Worm (Caenorhabditis elegans): ENCODE data around the gene F58F12.2.
A peak's percentile ranks its signal among the peaks of the same experiment; 100 is the strongest.

The F58F12.2 gene

DNA sequence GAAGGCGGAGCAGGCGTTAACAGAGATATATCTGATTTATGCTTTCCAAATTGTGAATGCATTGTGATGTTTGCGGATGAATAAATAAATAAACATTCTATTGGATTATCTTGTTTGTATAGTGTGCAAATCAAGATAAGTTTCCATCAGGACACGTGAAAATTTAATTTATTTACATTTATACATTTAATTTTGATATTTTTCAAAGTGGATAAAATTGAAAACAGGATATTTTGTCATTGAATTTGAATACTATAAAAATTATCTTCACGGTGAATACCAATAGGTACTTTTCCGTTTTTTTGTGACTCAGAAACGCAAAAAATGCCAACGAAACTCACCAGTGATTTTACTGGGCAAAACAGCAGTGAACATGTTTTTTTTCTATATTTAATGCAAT is 3.4 kb upstream of the F58F12.2 start, which contains the start of gene F58F12.3:
Gene F58F12.3, minus strand, starts transcription at position 101 of the 400 bp plus-strand sequence.
- TF ChIP-seq aly-1 (tag; optimal IDR thresholded peaks at IDR 0.05) (no peak), hmg-4 (GFP tag; optimal IDR thresholded peaks at IDR 0.05) (no peak), ceh-36 (tag; optimal IDR thresholded peaks at IDR 0.05) (no peak), flt-1 (GFP tag; IDR thresholded peaks at IDR 0.05) (no peak)

DNA sequence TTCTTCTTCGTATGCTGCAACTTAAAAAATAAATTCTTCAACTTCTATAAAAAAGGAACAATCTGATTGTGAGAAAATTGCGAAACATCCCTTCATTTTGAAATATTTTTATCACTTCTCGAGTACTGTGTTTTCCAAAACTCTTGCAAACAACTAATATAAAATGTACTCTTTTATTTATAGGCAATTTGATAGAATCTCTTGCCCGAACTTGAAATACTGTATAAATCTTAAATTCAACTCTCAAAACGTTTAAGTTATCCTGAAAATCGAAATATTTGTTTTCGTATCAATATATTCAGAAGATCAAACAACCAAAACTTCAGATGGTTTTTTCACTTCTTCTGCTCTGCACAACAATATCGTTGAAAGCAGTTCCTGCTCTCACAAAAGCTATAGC is 1.4 kb downstream of the F58F12.2 start, which contains the start of gene F58F12.4:
Gene F58F12.4, plus strand, starts transcription at position 301 of the 400 bp plus-strand sequence.
- TF ChIP-seq hmbx-1 (tag; optimal IDR thresholded peaks at IDR 0.05): no peak
- no peak for TF ChIP-seq ceh-13 (GFP tag; optimal IDR thresholded peaks at IDR 0.05)
- no peak for TF ChIP-seq hnd-1 (tag; optimal IDR thresholded peaks at IDR 0.05)
- no peak for TF ChIP-seq ceh-36 (tag; optimal IDR thresholded peaks at IDR 0.05)

DNA sequence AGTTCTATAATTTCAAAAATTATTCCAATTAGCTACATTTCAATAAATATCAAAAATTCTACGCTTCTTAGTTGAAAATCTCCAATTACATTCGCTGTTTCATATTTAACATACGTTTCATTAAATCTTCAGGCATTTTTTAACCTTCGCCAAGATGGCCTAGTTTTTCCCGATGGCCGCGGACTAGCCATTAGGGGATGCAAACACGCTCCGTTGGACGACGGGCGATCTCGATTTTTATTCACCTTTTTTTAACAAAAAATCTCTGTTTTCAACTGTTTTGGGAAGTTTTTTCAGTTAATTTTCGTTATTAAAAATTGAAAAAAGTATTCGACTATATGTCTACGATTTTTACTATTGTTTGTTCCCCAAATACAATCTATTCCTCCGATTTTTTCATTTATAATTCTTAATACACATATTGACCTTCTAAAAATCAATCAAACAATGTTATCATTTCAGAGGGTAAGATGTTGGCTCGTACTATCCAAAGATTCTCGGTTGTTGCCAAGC is 4.6 kb downstream of the F58F12.2 start, which contains the start of gene F58F12.1:
Gene F58F12.1, plus strand, starts transcription at position 463 of the 513 bp plus-strand sequence.
- no peak for TF ChIP-seq ama-1 (optimal IDR thresholded peaks at IDR 0.05)
- no peak for TF ChIP-seq B0310.2 (tag; optimal IDR thresholded peaks at IDR 0.05)
- TF ChIP-seq scrt-1 (GFP tag; IDR thresholded peaks at IDR 0.05): no peak
- no peak for TF ChIP-seq pes-1 (GFP tag; IDR thresholded peaks at IDR 0.05)
- no peak for TF ChIP-seq tra-4 (tag; optimal IDR thresholded peaks at IDR 0.05)
- TF ChIP-seq F13C5.2 (tag; optimal IDR thresholded peaks at IDR 0.05): peak; percentile 52
- no peak for TF ChIP-seq flt-1 (GFP tag; IDR thresholded peaks at IDR 0.05)
- peak; percentile 38; the same call in 1 of the 2 replicates for TF ChIP-seq tbx-37 (GFP tag; conservative IDR thresholded peaks at IDR 0.05)
- no peak for TF ChIP-seq ceh-36 (tag; optimal IDR thresholded peaks at IDR 0.05)

DNA sequence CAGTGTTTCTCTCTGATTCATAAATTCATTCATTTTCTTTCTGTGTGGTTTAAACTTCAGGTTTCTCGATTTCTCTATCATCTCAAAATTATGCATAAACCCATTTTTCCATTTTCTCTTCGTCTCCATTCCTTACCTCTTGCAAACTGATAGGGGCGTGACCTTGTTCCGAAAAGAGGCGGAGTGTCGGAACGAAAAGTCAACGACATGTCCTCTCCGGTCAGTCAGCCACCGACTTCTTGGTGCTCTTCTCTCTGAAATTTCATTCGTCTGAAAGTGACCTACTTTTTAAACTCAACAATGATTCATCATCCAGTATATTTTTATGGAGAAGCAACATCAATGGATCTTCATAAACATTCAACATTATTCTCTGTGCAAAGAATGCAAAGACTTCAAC is 7.0 kb downstream of the F58F12.2 start, which contains the start of gene F58F12.12:
Gene F58F12.12, plus strand, starts transcription at position 301 of the 400 bp plus-strand sequence.
- no peak for TF ChIP-seq ceh-36 (tag; optimal IDR thresholded peaks at IDR 0.05)
- TF ChIP-seq ceh-13 (GFP tag; optimal IDR thresholded peaks at IDR 0.05): no peak
- no peak for TF ChIP-seq scrt-1 (GFP tag; IDR thresholded peaks at IDR 0.05)
- TF ChIP-seq flt-1 (GFP tag; IDR thresholded peaks at IDR 0.05): no peak
- TF ChIP-seq hnd-1 (tag; optimal IDR thresholded peaks at IDR 0.05): no peak
- TF ChIP-seq aly-1 (tag; optimal IDR thresholded peaks at IDR 0.05): no peak
- no peak for TF ChIP-seq sea-1 (GFP tag; conservative IDR thresholded peaks at IDR 0.05)
- no peak for TF ChIP-seq pes-1 (GFP tag; IDR thresholded peaks at IDR 0.05)
- no peak for TF ChIP-seq hmbx-1 (tag; optimal IDR thresholded peaks at IDR 0.05)
- TF ChIP-seq hmg-4 (GFP tag; optimal IDR thresholded peaks at IDR 0.05): no peak
- no peak for TF ChIP-seq B0310.2 (tag; optimal IDR thresholded peaks at IDR 0.05)
- no peak for TF ChIP-seq tbx-37 (GFP tag; conservative IDR thresholded peaks at IDR 0.05)
- TF ChIP-seq ets-7 (tag; optimal IDR thresholded peaks at IDR 0.05): no peak
- no peak for TF ChIP-seq tra-4 (tag; optimal IDR thresholded peaks at IDR 0.05)
- TF ChIP-seq tbx-11 (GFP tag; IDR thresholded peaks at IDR 0.05): no peak
- TF ChIP-seq ama-1 (optimal IDR thresholded peaks at IDR 0.05): no peak
- TF ChIP-seq F13C5.2 (tag; optimal IDR thresholded peaks at IDR 0.05): no peak

DNA sequence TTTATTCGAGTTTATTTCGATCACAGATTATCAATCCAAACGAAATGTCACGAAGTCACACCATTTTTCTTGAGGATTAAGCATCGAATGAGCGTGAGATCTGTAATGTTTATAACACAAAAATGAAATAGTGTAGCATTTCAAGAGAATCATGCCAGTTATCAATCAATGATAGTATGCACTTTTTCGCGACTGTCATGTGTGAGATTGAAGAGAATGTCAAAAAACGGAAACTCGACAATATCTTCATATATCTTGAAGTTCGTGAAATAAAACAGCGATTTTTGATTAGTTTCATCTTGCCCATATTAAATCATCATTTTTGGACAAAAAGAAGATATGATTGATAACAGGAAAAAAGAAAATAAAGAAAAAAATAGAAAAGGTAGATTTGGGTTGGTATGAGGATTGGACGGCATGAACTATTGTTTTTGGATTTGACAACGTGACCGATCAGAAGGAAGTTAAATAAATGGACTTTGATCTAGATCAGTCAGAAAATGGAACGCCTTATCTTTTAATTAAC is 8.7 kb downstream of the F58F12.2 start:
- TF ChIP-seq hnd-1 (tag; optimal IDR thresholded peaks at IDR 0.05): no peak
- no peak for TF ChIP-seq F13C5.2 (tag; optimal IDR thresholded peaks at IDR 0.05)
- no peak for TF ChIP-seq flt-1 (GFP tag; IDR thresholded peaks at IDR 0.05)
- TF ChIP-seq hmg-4 (GFP tag; optimal IDR thresholded peaks at IDR 0.05): no peak
- no peak for TF ChIP-seq ceh-13 (GFP tag; optimal IDR thresholded peaks at IDR 0.05)
- TF ChIP-seq tra-4 (tag; optimal IDR thresholded peaks at IDR 0.05): no peak
- no peak for TF ChIP-seq tbx-11 (GFP tag; IDR thresholded peaks at IDR 0.05)
- TF ChIP-seq ets-7 (tag; optimal IDR thresholded peaks at IDR 0.05): no peak
- TF ChIP-seq pes-1 (GFP tag; IDR thresholded peaks at IDR 0.05): no peak
- no peak for TF ChIP-seq scrt-1 (GFP tag; IDR thresholded peaks at IDR 0.05)
- no peak for TF ChIP-seq tbx-37 (GFP tag; conservative IDR thresholded peaks at IDR 0.05)

DNA sequence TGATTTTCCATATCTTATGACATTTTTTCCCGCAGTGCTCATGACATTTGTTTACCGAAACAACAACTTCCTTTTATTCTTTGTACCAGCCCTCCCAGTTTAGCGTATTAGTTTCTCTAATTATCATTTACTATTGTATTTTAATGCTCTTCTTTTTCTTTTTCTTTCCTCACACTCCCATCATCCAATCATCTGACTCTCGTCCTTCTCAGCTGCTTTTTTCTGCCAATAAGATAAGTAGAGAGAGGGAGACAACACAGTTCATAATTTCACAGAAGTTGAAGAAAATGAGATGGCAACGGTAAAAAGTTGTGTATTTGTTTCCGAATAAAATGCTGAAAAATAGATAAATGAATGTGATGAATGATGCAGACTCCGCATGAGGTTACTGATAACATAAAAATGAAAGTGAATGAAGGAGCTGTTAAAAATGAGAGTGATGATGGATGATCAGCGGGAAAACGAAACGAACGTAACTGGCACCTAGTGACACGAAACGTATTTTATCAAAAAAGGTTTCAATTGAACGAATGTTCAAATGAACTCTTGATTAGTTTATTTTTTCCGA is 10.4 kb downstream of the F58F12.2 start:
- TF ChIP-seq ets-7 (tag; optimal IDR thresholded peaks at IDR 0.05) (no peak), pes-1 (GFP tag; IDR thresholded peaks at IDR 0.05) (no peak), hmg-4 (GFP tag; optimal IDR thresholded peaks at IDR 0.05) (no peak), sea-1 (GFP tag; conservative IDR thresholded peaks at IDR 0.05) (no peak)

DNA sequence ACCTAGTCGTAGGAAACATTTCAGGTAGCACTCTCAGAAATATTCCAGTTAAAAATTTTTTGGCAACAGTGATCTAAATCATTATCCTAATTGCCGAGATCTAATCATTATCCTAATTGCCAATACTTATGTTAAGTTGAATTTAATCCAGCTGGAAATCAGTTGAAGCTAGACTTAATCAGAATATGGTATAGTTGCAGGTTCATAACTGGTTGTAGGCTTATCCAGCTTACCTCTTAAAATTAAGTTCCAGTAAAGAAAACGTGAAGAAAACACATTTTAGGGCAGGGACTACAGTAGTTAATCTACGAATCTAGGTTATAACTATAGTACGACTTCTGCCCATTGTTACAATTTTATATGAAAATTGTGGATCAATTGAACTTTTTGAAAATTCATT is 11.1 kb downstream of the F58F12.2 start:
- TF ChIP-seq ceh-36 (tag; optimal IDR thresholded peaks at IDR 0.05) (no peak), aly-1 (tag; optimal IDR thresholded peaks at IDR 0.05) (no peak), ets-7 (tag; optimal IDR thresholded peaks at IDR 0.05) (no peak), ama-1 (optimal IDR thresholded peaks at IDR 0.05) (no peak), ceh-13 (GFP tag; optimal IDR thresholded peaks at IDR 0.05) (no peak), tbx-11 (GFP tag; IDR thresholded peaks at IDR 0.05) (no peak), F13C5.2 (tag; optimal IDR thresholded peaks at IDR 0.05) (no peak), hmg-4 (GFP tag; optimal IDR thresholded peaks at IDR 0.05) (no peak), sea-1 (GFP tag; conservative IDR thresholded peaks at IDR 0.05) (no peak), tbx-37 (GFP tag; conservative IDR thresholded peaks at IDR 0.05) (no peak), flt-1 (GFP tag; IDR thresholded peaks at IDR 0.05) (no peak), B0310.2 (tag; optimal IDR thresholded peaks at IDR 0.05) (no peak), hnd-1 (tag; optimal IDR thresholded peaks at IDR 0.05) (no peak), hmbx-1 (tag; optimal IDR thresholded peaks at IDR 0.05) (no peak), tra-4 (tag; optimal IDR thresholded peaks at IDR 0.05) (no peak), pes-1 (GFP tag; IDR thresholded peaks at IDR 0.05) (no peak), scrt-1 (GFP tag; IDR thresholded peaks at IDR 0.05) (no peak)

DNA sequence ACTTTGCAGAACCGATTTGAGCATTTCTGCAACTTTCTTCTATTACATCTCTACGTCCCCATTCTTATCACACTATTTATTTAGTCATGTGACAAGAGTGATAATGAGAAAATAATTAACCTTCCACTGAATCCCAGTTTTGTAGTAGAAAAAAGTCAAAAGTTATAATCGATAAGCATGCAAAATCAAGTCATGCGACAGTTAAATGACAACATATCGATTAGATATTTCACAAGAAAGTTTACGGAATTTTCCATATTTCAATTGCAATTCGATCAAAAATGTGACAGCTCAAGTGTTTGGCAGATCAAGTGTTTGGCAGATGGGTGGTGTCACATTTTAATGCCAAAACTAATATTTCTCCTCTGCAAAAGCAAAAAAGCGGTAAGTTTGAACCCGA is 13.2 kb downstream of the F58F12.2 start:
- no peak for TF ChIP-seq ets-7 (tag; optimal IDR thresholded peaks at IDR 0.05)
- no peak for TF ChIP-seq hnd-1 (tag; optimal IDR thresholded peaks at IDR 0.05)
- no peak for TF ChIP-seq sea-1 (GFP tag; conservative IDR thresholded peaks at IDR 0.05)
- TF ChIP-seq flt-1 (GFP tag; IDR thresholded peaks at IDR 0.05): no peak
- TF ChIP-seq B0310.2 (tag; optimal IDR thresholded peaks at IDR 0.05): no peak
- TF ChIP-seq tra-4 (tag; optimal IDR thresholded peaks at IDR 0.05): no peak
- TF ChIP-seq hmbx-1 (tag; optimal IDR thresholded peaks at IDR 0.05): no peak
- TF ChIP-seq pes-1 (GFP tag; IDR thresholded peaks at IDR 0.05): no peak
- no peak for TF ChIP-seq hmg-4 (GFP tag; optimal IDR thresholded peaks at IDR 0.05)
- TF ChIP-seq ceh-36 (tag; optimal IDR thresholded peaks at IDR 0.05): no peak
- TF ChIP-seq ama-1 (optimal IDR thresholded peaks at IDR 0.05): no peak
- no peak for TF ChIP-seq F13C5.2 (tag; optimal IDR thresholded peaks at IDR 0.05)
- no peak for TF ChIP-seq scrt-1 (GFP tag; IDR thresholded peaks at IDR 0.05)

All from whole organism, early embryonic.